Fruit fly (Drosophila melanogaster): Measurements from ENCODE around the gene CG33333.
A peak's percentile ranks its signal among the peaks of the same experiment; 100 is the strongest.

CG33333 gene

dm6 chr3R:17400675-17401118 is 16.6 kb upstream of the CG33333 start (continued):
- TF ChIP-seq cas (GFP tag; IDR thresholded peaks at IDR 0.05) (no peak), ken (GFP tag; IDR thresholded peaks at IDR 0.05) (no peak), CG10565 (GFP tag; optimal IDR thresholded peaks at IDR 0.05) (no peak), prd (optimal IDR thresholded peaks at IDR 0.05) (no peak), prd (GFP tag; IDR thresholded peaks at IDR 0.05) (peak; percentile 18; the same call in 1 of the 3 replicates), CTCF (GFP tag; optimal IDR thresholded peaks at IDR 0.05) (no peak), Eip74EF (GFP tag; optimal IDR thresholded peaks at IDR 0.05) (peak in 1 of 2 experiments; percentile 81), ttk (GFP tag; IDR thresholded peaks at IDR 0.05) (peak; percentile 16; the same call in 1 of the 2 replicates), CG10366 (GFP tag; IDR thresholded peaks at IDR 0.05) (no peak), pb (GFP tag; optimal IDR thresholded peaks at IDR 0.05) (peak; percentile 41), maf-S (GFP tag; optimal IDR thresholded peaks at IDR 0.05) (no peak), CG7839 (tag; optimal IDR thresholded peaks at IDR 0.05) (peak; percentile 76), CG5953 (GFP tag; IDR thresholded peaks at IDR 0.05) (no peak), CG3281 (GFP tag; optimal IDR thresholded peaks at IDR 0.05) (peak; percentile 65), MESR4 (GFP tag; optimal IDR thresholded peaks at IDR 0.05) (no peak), CG4360 (GFP tag; IDR thresholded peaks at IDR 0.05) (no peak), CG10654 (GFP tag; optimal IDR thresholded peaks at IDR 0.05) (peak; percentile 48), Dad (GFP tag; optimal IDR thresholded peaks at IDR 0.05) (peak; percentile 1), CrebB (tag; optimal IDR thresholded peaks at IDR 0.05) (no peak), CG2202 (tag; optimal IDR thresholded peaks at IDR 0.05) (no peak), ewg (GFP tag; optimal IDR thresholded peaks at IDR 0.05) (no peak), ranshi (GFP tag; IDR thresholded peaks at IDR 0.05) (0 out of 2 replicates have a peak, but pooled peaks have one; percentile 16), gce (GFP tag; IDR thresholded peaks at IDR 0.05) (no peak), ase (GFP tag; IDR thresholded peaks at IDR 0.05) (no peak), ash1 (GFP tag; optimal IDR thresholded peaks at IDR 0.05) (no peak), repo (GFP tag; optimal IDR thresholded peaks at IDR 0.05) (no peak), CG17359 (tag; optimal IDR thresholded peaks at IDR 0.05) (peak; percentile 61), CG13624 (GFP tag; optimal IDR thresholded peaks at IDR 0.05) (peak; percentile 31), gt (GFP tag; IDR thresholded peaks at IDR 0.05) (no peak), CG9876 (GFP tag; optimal IDR thresholded peaks at IDR 0.05) (no peak), CG14710 (tag; optimal IDR thresholded peaks at IDR 0.05) (peak; percentile 53), nmo (GFP tag; optimal IDR thresholded peaks at IDR 0.05) (peak; percentile 73), CkIIα-i1 (GFP tag; IDR thresholded peaks at IDR 0.05) (no peak), pho (GFP tag; optimal IDR thresholded peaks at IDR 0.05) (no peak), vvl (GFP tag; IDR thresholded peaks at IDR 0.05) (no peak), dysf (GFP tag; IDR thresholded peaks at IDR 0.05) (peak; percentile 55; the same call in 2 of the 3 replicates), grau (tag; optimal IDR thresholded peaks at IDR 0.05) (no peak), Scr (GFP tag; IDR thresholded peaks at IDR 0.05; ENCODE audit: partially characterized antibody) (no peak), CG17186 (GFP tag; optimal IDR thresholded peaks at IDR 0.05) (no peak), CG13123 (GFP tag; optimal IDR thresholded peaks at IDR 0.05) (no peak), Dek (tag; optimal IDR thresholded peaks at IDR 0.05) (no peak), CG8359 (GFP tag; optimal IDR thresholded peaks at IDR 0.05; ENCODE audit: borderline replicate concordance) (peak; percentile 50), dmrt11E (tag; optimal IDR thresholded peaks at IDR 0.05) (peak; percentile 5), GATAe (GFP tag; conservative IDR thresholded peaks at IDR 0.05) (no peak), CG1792 (GFP tag; optimal IDR thresholded peaks at IDR 0.05) (peak; percentile 27), en (GFP tag; optimal IDR thresholded peaks at IDR 0.05) (peak; percentile 26), CG7786 (GFP tag; optimal IDR thresholded peaks at IDR 0.05) (no peak), CG4707 (GFP tag; optimal IDR thresholded peaks at IDR 0.05) (no peak), CG4820 (GFP tag; optimal IDR thresholded peaks at IDR 0.05) (peak; percentile 51), ind (GFP tag; optimal IDR thresholded peaks at IDR 0.05) (peak; percentile 30), fru (optimal IDR thresholded peaks at IDR 0.05) (no peak), CG13894 (tag; optimal IDR thresholded peaks at IDR 0.05) (no peak), Sox100B (GFP tag; optimal IDR thresholded peaks at IDR 0.05) (peak; percentile 57)

Data from whole organism, embryonic.